Fruit fly (Drosophila melanogaster) whole organism, wandering third instar larva: ENCODE results near the gene CG33648.

ENCODE experiments used
- Abd-B ChIP-seq: fragments of >200 bp; optimal IDR thresholded peaks from 2 replicates; lab custom pipeline; 2017; ENCODE audit warnings: missing biosample characterization, missing genetic modification characterization
- CG32264 ChIP-seq: fragments of 200-800 bp; sonication (Bioruptor generic); optimal IDR thresholded peaks from 2 replicates; lab custom pipeline; 2016; ENCODE audit warnings: missing biosample characterization, missing genetic modification characterization
- CG9705 ChIP-seq: fragments of 200-800 bp; sonication (Bioruptor generic); optimal IDR thresholded peaks from 2 replicates; lab custom pipeline; 2018; ENCODE audit warnings: missing biosample characterization, mild to moderate bottlenecking, missing genetic modification characterization
- CrebA ChIP-seq: fragments of 200-800 bp; sonication (Bioruptor generic); optimal IDR thresholded peaks from 2 replicates; lab custom pipeline; 2016; ENCODE audit warnings: missing biosample characterization, mild to moderate bottlenecking, missing genetic modification characterization, borderline replicate concordance
- Dfd ChIP-seq: fragments of >200 bp; optimal IDR thresholded peaks from 2 replicates; lab custom pipeline; 2017; ENCODE audit warnings: missing biosample characterization, missing genetic modification characterization
- Dif ChIP-seq: fragments of 200-275, 200-300 bp; sonication (Bioruptor generic); optimal IDR thresholded peaks from 2 replicates; lab custom pipeline; 2018; ENCODE audit warnings: missing biosample characterization, missing genetic modification characterization; ENCODE audit not compliant: partially characterized antibody
- GATAd ChIP-seq: sonication (Bioruptor generic); optimal IDR thresholded peaks from 2 replicates; lab custom pipeline; 2016; ENCODE audit warnings: missing biosample characterization, missing genetic modification characterization
- HLH106 ChIP-seq: fragments of 200-800 bp; optimal IDR thresholded peaks from 3 replicates; lab custom pipeline; 2019; ENCODE audit warnings: missing biosample characterization, mild to moderate bottlenecking, missing genetic modification characterization, moderate library complexity
- Hnf4 ChIP-seq: fragments of 200-800 bp; sonication (Bioruptor generic); optimal IDR thresholded peaks from 2 replicates; lab custom pipeline; 2016; ENCODE audit warnings: missing biosample characterization, mild to moderate bottlenecking, missing genetic modification characterization
- Hr78 ChIP-seq: fragments of >200 bp; optimal IDR thresholded peaks from 2 replicates; lab custom pipeline; 2017; ENCODE audit warnings: missing biosample characterization, missing genetic modification characterization
- Jra ChIP-seq: sonication (Bioruptor generic); optimal IDR thresholded peaks from 2 replicates; lab custom pipeline; 2016; ENCODE audit warnings: missing biosample characterization, missing genetic modification characterization
- Mio ChIP-seq: sonication (Bioruptor generic); optimal IDR thresholded peaks from 2 replicates; lab custom pipeline; 2016; ENCODE audit warnings: missing biosample characterization, missing genetic modification characterization
- Myc ChIP-seq: fragments of >200 bp; optimal IDR thresholded peaks from 2 replicates; lab custom pipeline; 2017
- N ChIP-seq: fragments of >200 bp; optimal IDR thresholded peaks from 2 replicates; lab custom pipeline; 2018; ENCODE audit warnings: missing biosample characterization, missing external identifiers, missing genetic modification characterization
- OdsH ChIP-seq: fragments of 200-800 bp; sonication (Bioruptor generic); optimal IDR thresholded peaks from 2 replicates; lab custom pipeline; 2016; ENCODE audit warnings: missing biosample characterization, mild to moderate bottlenecking, missing genetic modification characterization
- Rel ChIP-seq, 2 experiments: fragments of 200-800 bp; sonication (Bioruptor generic) in 1 of 2; optimal IDR thresholded peaks; 2 replicates in 1 of 2; 3 replicates in 1 of 2; lab custom pipeline; 2016 to 2019; ENCODE audit warnings: mild to moderate bottlenecking in 2 of 2, missing biosample characterization in 2 of 2, missing genetic modification characterization in 2 of 2, moderate library complexity in 1 of 2
- Vsx2 ChIP-seq: fragments of 200-300, 225-300 bp; sonication (Bioruptor generic); optimal IDR thresholded peaks from 2 replicates; lab custom pipeline; 2018; ENCODE audit warnings: missing biosample characterization, missing genetic modification characterization; ENCODE audit not compliant: partially characterized antibody
- br ChIP-seq: fragments of 200-800 bp; sonication (Bioruptor generic); optimal IDR thresholded peaks from 2 replicates; lab custom pipeline; 2016; ENCODE audit warnings: missing biosample characterization, missing genetic modification characterization
- brk ChIP-seq: fragments of 200-800 bp; sonication (Bioruptor generic); optimal IDR thresholded peaks from 2 replicates; lab custom pipeline; 2016; ENCODE audit warnings: missing biosample characterization, mild to moderate bottlenecking, missing genetic modification characterization
- dl ChIP-seq, 2 experiments: fragments of 175-275, 200-275 bp in 1 of 2; fragments of 200-275 bp in 1 of 2; sonication (Bioruptor generic); optimal IDR thresholded peaks; lab custom pipeline; 2018; ENCODE audit warnings: mild to moderate bottlenecking in 2 of 2, missing biosample characterization in 2 of 2, missing genetic modification characterization in 2 of 2, moderate library complexity in 2 of 2; ENCODE audit not compliant: partially characterized antibody in 2 of 2, insufficient read depth in 1 of 2
- dsf ChIP-seq: sonication (Bioruptor generic); optimal IDR thresholded peaks from 2 replicates; lab custom pipeline; 2016; ENCODE audit warnings: missing biosample characterization, missing genetic modification characterization, borderline replicate concordance
- foxo ChIP-seq, 2 experiments: fragments of 200-800 bp; sonication (Bioruptor generic); optimal IDR thresholded peaks; 2 replicates in 1 of 2; 3 replicates in 1 of 2; lab custom pipeline; 2016 to 2017; ENCODE audit warnings: missing biosample characterization in 2 of 2, missing genetic modification characterization in 2 of 2
- fru ChIP-seq: fragments of 200-800 bp; sonication (Bioruptor generic); optimal IDR thresholded peaks from 3 replicates; lab custom pipeline; 2016; ENCODE audit warnings: missing biosample characterization, mild to moderate bottlenecking, missing genetic modification characterization
- pan ChIP-seq: fragments of >200 bp; optimal IDR thresholded peaks from 2 replicates; lab custom pipeline; 2017
- psq ChIP-seq: fragments of 200-800 bp; sonication (Bioruptor generic); optimal IDR thresholded peaks from 3 replicates; lab custom pipeline; 2017; ENCODE audit warnings: missing biosample characterization, mild to moderate bottlenecking, missing genetic modification characterization, moderate library complexity
- rgr ChIP-seq: fragments of 200-800 bp; sonication (Bioruptor generic); optimal IDR thresholded peaks from 3 replicates; lab custom pipeline; 2016; ENCODE audit warnings: missing biosample characterization, mild to moderate bottlenecking, missing genetic modification characterization
- sage ChIP-seq: fragments of 200-800 bp; sonication (Bioruptor generic); optimal IDR thresholded peaks from 2 replicates; lab custom pipeline; 2016; ENCODE audit warnings: missing biosample characterization, mild to moderate bottlenecking, missing genetic modification characterization
- sv ChIP-seq: fragments of 200-800 bp; sonication (Bioruptor generic); optimal IDR thresholded peaks from 3 replicates; lab custom pipeline; 2016; ENCODE audit warnings: missing biosample characterization, missing genetic modification characterization
- tai ChIP-seq: sonication (Bioruptor generic); optimal IDR thresholded peaks from 2 replicates; lab custom pipeline; 2016; ENCODE audit warnings: missing biosample characterization, missing genetic modification characterization
- woc ChIP-seq: sonication (Bioruptor generic); optimal IDR thresholded peaks from 2 replicates; lab custom pipeline; 2016; ENCODE audit warnings: missing biosample characterization, mild to moderate bottlenecking, missing genetic modification characterization

The CG33648 gene

dm6 chr2L:14486066-14486753 lies 37.9 kb upstream of the CG33648 start:
- TF ChIP-seq N (no peak), CG32264 (GFP tag; lab: Kevin White, UChicago) (no peak), br (GFP tag; lab: Kevin White, UChicago) (no peak), Dif (GFP tag; lab: Kevin White, UChicago) (no peak), pan (lab: Kevin White, UChicago) (no peak), OdsH (GFP tag; lab: Kevin White, UChicago) (no peak), tai (GFP tag; lab: Kevin White, UChicago) (no peak), sv (GFP tag; lab: Kevin White, UChicago) (no peak), Abd-B (GFP tag; lab: Kevin White, UChicago) (no peak), rgr (no peak), foxo (GFP tag; optimal IDR thresholded peaks at IDR 0.05; lab: Kevin White, UChicago) (no peak), Vsx2 (GFP tag; lab: Kevin White, UChicago) (no peak), Mio (GFP tag; lab: Kevin White, UChicago) (no peak), CG9705 (no peak), Hr78 (GFP tag; lab: Kevin White, UChicago) (no peak), Myc (lab: Kevin White, UChicago) (no peak), dsf (GFP tag; lab: Kevin White, UChicago) (no peak), dl (GFP tag; optimal IDR thresholded peaks at IDR 0.05; lab: Kevin White, UChicago; ENCODE audit: insufficient read depth in 1 of 2, partially characterized antibody in 2 of 2) (no peak), woc (no peak), Rel (GFP tag; optimal IDR thresholded peaks at IDR 0.05; lab: Kevin White, UChicago) (no peak), Rel (tag; optimal IDR thresholded peaks at IDR 0.05; lab: Kevin White, UChicago) (no peak)

dm6 chr2L:14488083-14488482 lies 36.0 kb upstream of the CG33648 start:
- TF ChIP-seq N: no peak
- TF ChIP-seq psq (GFP tag; lab: Kevin White, UChicago): no peak
- no peak for TF ChIP-seq br (GFP tag; lab: Kevin White, UChicago)
- TF ChIP-seq fru (GFP tag; lab: Kevin White, UChicago): no peak
- TF ChIP-seq Dfd (GFP tag; lab: Kevin White, UChicago): no peak
- no peak for TF ChIP-seq dl (GFP tag; optimal IDR thresholded peaks at IDR 0.05; lab: Kevin White, UChicago; ENCODE audit: insufficient read depth in 1 of 2, partially characterized antibody in 2 of 2)
- no peak for TF ChIP-seq Mio (GFP tag; lab: Kevin White, UChicago)
- TF ChIP-seq dsf (GFP tag; lab: Kevin White, UChicago): no peak
- TF ChIP-seq sage (GFP tag; lab: Kevin White, UChicago): no peak
- TF ChIP-seq tai (GFP tag; lab: Kevin White, UChicago): no peak
- TF ChIP-seq pan (lab: Kevin White, UChicago): no peak
- TF ChIP-seq Jra (GFP tag; lab: Kevin White, UChicago): no peak
- no peak for TF ChIP-seq Abd-B (GFP tag; lab: Kevin White, UChicago)
- no peak for TF ChIP-seq Hr78 (GFP tag; lab: Kevin White, UChicago)
- TF ChIP-seq HLH106 (tag; lab: Kevin White, UChicago): no peak
- TF ChIP-seq woc: no peak
- TF ChIP-seq CrebA (GFP tag; lab: Kevin White, UChicago): no peak
- no peak for TF ChIP-seq CG9705
- TF ChIP-seq rgr: no peak
- TF ChIP-seq, all 38 proteins: peak for 0

- no peak for TF ChIP-seq GATAd (GFP tag; lab: Kevin White, UChicago)
- TF ChIP-seq Hnf4: no peak
- no peak for TF ChIP-seq tai (GFP tag; lab: Kevin White, UChicago)
- no peak for TF ChIP-seq OdsH (GFP tag; lab: Kevin White, UChicago)
- no peak for TF ChIP-seq Vsx2 (GFP tag; lab: Kevin White, UChicago)
- TF ChIP-seq woc: no peak
- no peak for TF ChIP-seq rgr
- no peak for TF ChIP-seq brk
- no peak for TF ChIP-seq N
Measured at dm6 chr2L:14488866-14489462, 35.1 kb upstream of the CG33648 start.
